Fruit fly (Drosophila melanogaster): ENCODE measurements around the gene disco-r.

disco-r gene

DNA sequence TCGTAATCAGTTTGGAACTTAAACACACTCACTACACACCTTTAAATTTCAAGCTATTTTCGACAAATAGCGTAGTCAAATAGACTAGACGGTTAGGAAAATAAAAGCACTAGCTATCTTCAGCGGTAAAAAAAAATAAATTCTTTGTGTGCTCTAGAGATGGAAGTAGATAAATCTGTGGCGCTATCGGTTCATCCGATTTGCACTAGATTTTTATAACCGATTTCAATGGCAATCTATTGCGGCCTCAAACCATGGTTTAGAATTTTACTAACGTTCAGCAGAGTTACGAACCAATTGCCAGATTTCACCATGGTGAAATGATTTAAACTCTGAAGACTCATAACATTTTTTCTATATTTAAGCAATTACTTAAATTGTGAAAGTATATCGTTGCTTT lies 52.3 kb downstream of the disco-r start (continued):
- peak; percentile 60 for TF ChIP-seq slbo (GFP tag; IDR thresholded peaks at IDR 0.05)
- TF ChIP-seq CG3163 (GFP tag; optimal IDR thresholded peaks at IDR 0.05): no peak
- TF ChIP-seq pb (GFP tag; optimal IDR thresholded peaks at IDR 0.05): no peak
- no peak for TF ChIP-seq oc (tag; optimal IDR thresholded peaks at IDR 0.05)
- no peak for TF ChIP-seq CG10654 (GFP tag; optimal IDR thresholded peaks at IDR 0.05)
- no peak for TF ChIP-seq Adf1 (GFP tag; IDR thresholded peaks at IDR 0.05)
- no peak for TF ChIP-seq CG11696 (GFP tag; IDR thresholded peaks at IDR 0.05)
- peak; percentile 35; the same call in 1 of the 2 replicates for TF ChIP-seq sob (GFP tag; IDR thresholded peaks at IDR 0.05)
- no peak for TF ChIP-seq Xrp1 (GFP tag; IDR thresholded peaks at IDR 0.05)
- no peak for TF ChIP-seq CG8765 (GFP tag; IDR thresholded peaks at IDR 0.05)
- peak; percentile 44; the same call in 1 of the 2 replicates for TF ChIP-seq CG32772 (GFP tag; IDR thresholded peaks at IDR 0.05)
- TF ChIP-seq sens (GFP tag): peak; percentile 84
- TF ChIP-seq CG3065 (GFP tag; optimal IDR thresholded peaks at IDR 0.05): no peak
- TF ChIP-seq sna (GFP tag; IDR thresholded peaks at IDR 0.05; ENCODE audit: partially characterized antibody): peak; percentile 55; the same call in 1 of the 2 replicates
- no peak for TF ChIP-seq CG15269 (tag; optimal IDR thresholded peaks at IDR 0.05)
- TF ChIP-seq CTCF (GFP tag; optimal IDR thresholded peaks at IDR 0.05): peak; percentile 83
- TF ChIP-seq BtbVII (GFP tag; optimal IDR thresholded peaks at IDR 0.05): no peak
- TF ChIP-seq CG18476 (GFP tag; optimal IDR thresholded peaks at IDR 0.05): no peak
- TF ChIP-seq CG4424 (GFP tag; optimal IDR thresholded peaks at IDR 0.05): no peak
- no peak for TF ChIP-seq tio (GFP tag; optimal IDR thresholded peaks at IDR 0.05)
- TF ChIP-seq croc (GFP tag; conservative IDR thresholded peaks at IDR 0.05): no peak
- no peak for TF ChIP-seq CG16863 (GFP tag; optimal IDR thresholded peaks at IDR 0.05)
- TF ChIP-seq ara (GFP tag; IDR thresholded peaks at IDR 0.05): no peak
- no peak for TF ChIP-seq CG7928 (GFP tag; optimal IDR thresholded peaks at IDR 0.05)
- TF ChIP-seq CG12219 (GFP tag; optimal IDR thresholded peaks at IDR 0.05): no peak
- no peak for TF ChIP-seq cg (GFP tag; optimal IDR thresholded peaks at IDR 0.05)
- no peak for TF ChIP-seq CG10462 (GFP tag; optimal IDR thresholded peaks at IDR 0.05)
- no peak for TF ChIP-seq tgo (GFP tag; IDR thresholded peaks at IDR 0.05)
- peak; percentile 21 for TF ChIP-seq CG8290 (GFP tag; optimal IDR thresholded peaks at IDR 0.05)
- TF ChIP-seq CG8290 (tag; optimal IDR thresholded peaks at IDR 0.05): peak; percentile 18 to 74
- no peak for TF ChIP-seq hth (optimal IDR thresholded peaks at IDR 0.05)
- no peak for TF ChIP-seq jumu (GFP tag; optimal IDR thresholded peaks at IDR 0.05)
- TF ChIP-seq MESR4 (GFP tag; optimal IDR thresholded peaks at IDR 0.05): peak; percentile 9
- no peak for TF ChIP-seq CG13775 (GFP tag; optimal IDR thresholded peaks at IDR 0.05)
- no peak for TF ChIP-seq CrebB (tag; optimal IDR thresholded peaks at IDR 0.05)
- no peak for TF ChIP-seq Rx (GFP tag; IDR thresholded peaks at IDR 0.05)
- peak; percentile 73 for TF ChIP-seq Ets97D (GFP tag; optimal IDR thresholded peaks at IDR 0.05)
- no peak for TF ChIP-seq CG6765 (GFP tag; optimal IDR thresholded peaks at IDR 0.05)
- TF ChIP-seq CG13287 (GFP tag; IDR thresholded peaks at IDR 0.05; ENCODE audit: partially characterized antibody): peak; percentile 84
- TF ChIP-seq gcm2 (GFP tag; optimal IDR thresholded peaks at IDR 0.05): no peak
- TF ChIP-seq CG4360 (GFP tag; IDR thresholded peaks at IDR 0.05): no peak
- no peak for TF ChIP-seq Trl (optimal IDR thresholded peaks at IDR 0.05)
- no peak for TF ChIP-seq Trl (GFP tag; optimal IDR thresholded peaks at IDR 0.05)
- TF ChIP-seq CG7786 (GFP tag; optimal IDR thresholded peaks at IDR 0.05): no peak
- TF ChIP-seq cas (GFP tag; IDR thresholded peaks at IDR 0.05): no peak
- no peak for TF ChIP-seq klu (GFP tag; IDR thresholded peaks at IDR 0.05)
- TF ChIP-seq Sry-β (GFP tag; optimal IDR thresholded peaks at IDR 0.05): no peak
- no peak for TF ChIP-seq Sox100B (GFP tag; optimal IDR thresholded peaks at IDR 0.05)
- TF ChIP-seq Fer2 (tag; optimal IDR thresholded peaks at IDR 0.05): no peak
- no peak for TF ChIP-seq stc (GFP tag; IDR thresholded peaks at IDR 0.05)
- TF ChIP-seq tll (GFP tag; optimal IDR thresholded peaks at IDR 0.05): no peak
- no peak for TF ChIP-seq eve (GFP tag; optimal IDR thresholded peaks at IDR 0.05)
- TF ChIP-seq TFAM (GFP tag; optimal IDR thresholded peaks at IDR 0.05): no peak
- TF ChIP-seq dysf (GFP tag; IDR thresholded peaks at IDR 0.05): no peak
- TF ChIP-seq CG8388 (GFP tag; optimal IDR thresholded peaks at IDR 0.05): no peak

All from whole organism, embryonic.